Worm (Caenorhabditis elegans) whole organism, late embryonic: ENCODE results near the gene wrn-1.

Experiments
- C08G9.2 ChIP-seq: sonication (generic microtip); optimal IDR thresholded peaks from 2 replicates; lab custom pipeline; 2016; ENCODE audit warnings: mild to moderate bottlenecking, missing genetic modification characterization, moderate library complexity, missing compliant biosample characterization
- F13H6.1 ChIP-seq: sonication (generic microtip); optimal IDR thresholded peaks from 2 replicates; lab custom pipeline; 2016; ENCODE audit warnings: missing genetic modification characterization, missing compliant biosample characterization
- K09A11.1 ChIP-seq: sonication (generic microtip); optimal IDR thresholded peaks from 2 replicates; lab custom pipeline; 2017; ENCODE audit warnings: antibody characterized with exemption, mild to moderate bottlenecking, missing genetic modification characterization, missing compliant biosample characterization; ENCODE audit not compliant: insufficient read depth
- Y22D7AL.16 ChIP-seq: sonication (generic microtip); optimal IDR thresholded peaks from 2 replicates; lab custom pipeline; 2016; ENCODE audit warnings: missing genetic modification characterization, missing compliant biosample characterization
- ahr-1 ChIP-seq: sonication (generic microtip); optimal IDR thresholded peaks from 2 replicates; lab custom pipeline; 2016; ENCODE audit warnings: missing genetic modification characterization, missing compliant biosample characterization
- ceh-14 ChIP-seq: sonication (generic microtip); optimal IDR thresholded peaks from 2 replicates; lab custom pipeline; 2016; ENCODE audit warnings: missing genotype, missing genetic modification characterization, missing compliant biosample characterization
- ceh-22 ChIP-seq: sonication (generic microtip); optimal IDR thresholded peaks from 2 replicates; lab custom pipeline; 2017; ENCODE audit warnings: missing biosample characterization, missing genetic modification characterization
- ceh-24 ChIP-seq: sonication (generic microtip); optimal IDR thresholded peaks from 2 replicates; lab custom pipeline; 2016; ENCODE audit warnings: mild to moderate bottlenecking, missing genetic modification characterization, missing compliant biosample characterization
- ceh-31 ChIP-seq: sonication (generic microtip); optimal IDR thresholded peaks from 2 replicates; lab custom pipeline; 2016; ENCODE audit warnings: missing genetic modification characterization, missing compliant biosample characterization
- ceh-45 ChIP-seq: fragments of 200-800 bp; sonication (Bioruptor generic); IDR thresholded peaks from 2 replicates; pipeline ENCODE4 v1.3.6; 2022; ENCODE audit warnings: missing genetic modification reagents, missing genetic modification characterization, missing compliant biosample characterization
- ceh-6 ChIP-seq: fragments of 200-800 bp; sonication (Bioruptor generic); optimal IDR thresholded peaks from 2 replicates; lab custom pipeline; 2018; ENCODE audit warnings: mild to moderate bottlenecking, missing genetic modification characterization, missing compliant biosample characterization
- ceh-9 ChIP-seq: sonication (generic microtip); optimal IDR thresholded peaks from 2 replicates; lab custom pipeline; 2016; ENCODE audit warnings: mild to moderate bottlenecking, missing genetic modification characterization, inconsistent platforms, missing compliant biosample characterization
- dve-1 ChIP-seq: sonication (generic microtip); optimal IDR thresholded peaks from 2 replicates; lab custom pipeline; 2017; ENCODE audit warnings: antibody characterized with exemption, mild to moderate bottlenecking, missing genetic modification characterization, missing compliant biosample characterization
- elt-2 ChIP-seq: sonication (generic microtip); optimal IDR thresholded peaks from 2 replicates; lab custom pipeline; 2016; ENCODE audit warnings: missing genetic modification reagents, missing genetic modification characterization, missing compliant biosample characterization
- ets-4 ChIP-seq: sonication (generic microtip); optimal IDR thresholded peaks from 2 replicates; lab custom pipeline; 2016; ENCODE audit warnings: missing genetic modification characterization, missing compliant biosample characterization
- eyg-1 ChIP-seq: sonication (generic microtip); optimal IDR thresholded peaks from 2 replicates; lab custom pipeline; 2016; ENCODE audit warnings: missing genotype, missing genetic modification characterization, missing compliant biosample characterization
- fax-1 ChIP-seq: sonication (generic microtip); optimal IDR thresholded peaks from 2 replicates; lab custom pipeline; 2016; ENCODE audit warnings: missing genotype, missing genetic modification characterization, missing compliant biosample characterization
- fkh-10 ChIP-seq: fragments of 150-350 bp; optimal IDR thresholded peaks from 2 replicates; lab custom pipeline; 2014; ENCODE audit warnings: missing biosample characterization, missing genetic modification reagents, missing genetic modification characterization
- fkh-6 ChIP-seq: sonication (generic microtip); optimal IDR thresholded peaks from 2 replicates; lab custom pipeline; 2016; ENCODE audit warnings: missing genetic modification characterization, missing compliant biosample characterization
- gmeb-2 ChIP-seq: sonication (generic microtip); optimal IDR thresholded peaks from 2 replicates; lab custom pipeline; 2016; ENCODE audit warnings: missing genetic modification characterization, inconsistent platforms, missing compliant biosample characterization
- hlh-15 ChIP-seq: sonication (generic microtip); optimal IDR thresholded peaks from 2 replicates; lab custom pipeline; 2016; ENCODE audit warnings: missing genetic modification characterization, missing compliant biosample characterization
- hlh-30 ChIP-seq: sonication (generic microtip); optimal IDR thresholded peaks from 2 replicates; lab custom pipeline; 2017; ENCODE audit warnings: antibody characterized with exemption, missing genetic modification characterization, missing compliant biosample characterization; ENCODE audit not compliant: insufficient read depth
- hlh-6 ChIP-seq: sonication (generic microtip); optimal IDR thresholded peaks from 2 replicates; lab custom pipeline; 2016; ENCODE audit warnings: missing genotype, missing genetic modification characterization, missing compliant biosample characterization
- hlh-8 ChIP-seq: sonication (generic microtip); optimal IDR thresholded peaks from 2 replicates; lab custom pipeline; 2016; ENCODE audit warnings: missing genotype, missing genetic modification characterization, missing compliant biosample characterization
- lin-11 ChIP-seq: fragments of 200-800 bp; sonication (Bioruptor generic); optimal IDR thresholded peaks from 2 replicates; lab custom pipeline; 2018; ENCODE audit warnings: mild to moderate bottlenecking, missing genetic modification characterization, missing compliant biosample characterization
- madf-2 ChIP-seq: sonication (generic microtip); optimal IDR thresholded peaks from 2 replicates; lab custom pipeline; 2017; ENCODE audit warnings: missing genetic modification characterization, missing compliant biosample characterization
- nhr-11 ChIP-seq: fragments of 150-350 bp; optimal IDR thresholded peaks from 2 replicates; lab custom pipeline; 2014; ENCODE audit warnings: missing biosample characterization, missing genetic modification characterization
- pag-3 ChIP-seq: sonication (generic microtip); optimal IDR thresholded peaks from 2 replicates; lab custom pipeline; 2016; ENCODE audit warnings: missing compliant biosample characterization, missing genetic modification characterization, borderline replicate concordance
- pha-2 ChIP-seq: sonication (generic microtip); optimal IDR thresholded peaks from 2 replicates; lab custom pipeline; 2017; ENCODE audit warnings: mild to moderate bottlenecking, missing genetic modification characterization, missing compliant biosample characterization
- pqm-1 ChIP-seq: sonication (generic microtip); optimal IDR thresholded peaks from 2 replicates; lab custom pipeline; 2016; ENCODE audit warnings: missing genetic modification characterization, missing compliant biosample characterization
- pros-1 ChIP-seq: fragments of 150-350 bp; optimal IDR thresholded peaks from 2 replicates; lab custom pipeline; 2014; ENCODE audit warnings: missing biosample characterization, missing genetic modification reagents, missing genetic modification characterization
- ref-2 ChIP-seq: sonication (generic microtip); optimal IDR thresholded peaks from 2 replicates; lab custom pipeline; 2016; ENCODE audit warnings: missing genetic modification characterization, missing compliant biosample characterization
- rnt-1 ChIP-seq: sonication (generic microtip); optimal IDR thresholded peaks from 2 replicates; lab custom pipeline; 2016; ENCODE audit warnings: missing genetic modification characterization, missing compliant biosample characterization
- sdc-2 ChIP-seq: sonication (generic microtip); optimal IDR thresholded peaks from 2 replicates; lab custom pipeline; 2016; ENCODE audit warnings: missing genotype, missing genetic modification characterization, missing compliant biosample characterization
- sox-2 ChIP-seq: fragments of 200-800 bp; sonication (Bioruptor generic); IDR thresholded peaks from 2 replicates; pipeline ENCODE4 v1.3.6; 2022; ENCODE audit warnings: missing genetic modification reagents, missing genetic modification characterization, missing compliant biosample characterization
- sox-4 ChIP-seq: sonication (generic microtip); optimal IDR thresholded peaks from 2 replicates; lab custom pipeline; 2017; ENCODE audit warnings: mild to moderate bottlenecking, missing genetic modification characterization, inconsistent platforms, missing compliant biosample characterization
- syd-9 ChIP-seq: sonication (generic microtip); optimal IDR thresholded peaks from 2 replicates; lab custom pipeline; 2016; ENCODE audit warnings: mild to moderate bottlenecking, missing genetic modification characterization, moderate library complexity, missing compliant biosample characterization
- ttx-3 ChIP-seq: sonication (generic microtip); optimal IDR thresholded peaks from 2 replicates; lab custom pipeline; 2016; ENCODE audit warnings: missing genetic modification reagents, missing genetic modification characterization, missing compliant biosample characterization
- unc-86 ChIP-seq: sonication (generic microtip); optimal IDR thresholded peaks from 2 replicates; lab custom pipeline; 2016; ENCODE audit warnings: missing genetic modification characterization, missing compliant biosample characterization
- zip-5 ChIP-seq: sonication (generic microtip); optimal IDR thresholded peaks from 2 replicates; lab custom pipeline; 2016; ENCODE audit warnings: missing genetic modification characterization, missing compliant biosample characterization
- ztf-16 ChIP-seq: sonication (generic microtip); optimal IDR thresholded peaks from 2 replicates; lab custom pipeline; 2017; ENCODE audit warnings: missing genetic modification characterization, missing compliant biosample characterization

Gene wrn-1

DNA sequence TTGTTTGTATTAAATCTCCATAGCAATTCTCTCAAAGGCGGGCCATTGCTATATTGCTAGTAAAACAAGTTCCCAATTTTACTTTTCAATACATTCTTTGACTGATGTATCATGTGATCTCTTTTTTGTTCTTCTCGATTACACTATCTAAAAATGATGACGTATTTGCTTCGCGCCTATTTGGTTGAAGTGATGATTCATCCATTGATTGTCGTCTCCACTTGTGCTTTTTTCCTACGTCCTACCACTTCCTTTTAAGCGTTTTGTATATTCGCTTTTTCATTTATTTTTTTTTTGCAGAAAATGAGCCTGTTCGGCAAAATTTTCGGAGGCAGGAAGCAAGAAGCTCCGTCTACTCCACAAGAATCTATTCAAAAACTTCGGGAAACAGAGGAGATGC, 34.6 kb downstream of the wrn-1 start, which contains the start of gene vps-32.1:
TSS of gene vps-32.1 (plus strand) at position 301 of the 400 bp plus-strand sequence.
- TF ChIP-seq K09A11.1 (no peak), unc-86 (no peak), ceh-22 (tag; lab: Kevin White, UChicago) (no peak), hlh-30 (tag; lab: Kevin White, UChicago) (no peak), sdc-2 (no peak), elt-2 (no peak), pha-2 (tag; lab: Kevin White, UChicago) (no peak), dve-1 (tag; lab: Kevin White, UChicago) (no peak), pag-3 (tag; lab: Kevin White, UChicago) (no peak), hlh-15 (tag; lab: Kevin White, UChicago) (no peak), ref-2 (tag; lab: Kevin White, UChicago) (no peak), sox-2 (no peak), F13H6.1 (no peak), madf-2 (no peak), nhr-11 (tag; lab: Kevin White, UChicago) (no peak), ztf-16 (tag; lab: Kevin White, UChicago) (no peak), ets-4 (no peak), pros-1 (tag; lab: Kevin White, UChicago) (no peak), fkh-6 (tag; lab: Kevin White, UChicago) (no peak)

ce11 chrII:6591000-6591399, 36.2 kb downstream of the wrn-1 start:
- TF ChIP-seq ceh-9 (tag; lab: Kevin White, UChicago) (no peak), fkh-10 (GFP tag; lab: Kevin White, UChicago) (no peak), madf-2 (no peak), hlh-8 (no peak), Y22D7AL.16 (no peak), ztf-16 (tag; lab: Kevin White, UChicago) (no peak), gmeb-2 (tag; lab: Kevin White, UChicago) (no peak)

DNA sequence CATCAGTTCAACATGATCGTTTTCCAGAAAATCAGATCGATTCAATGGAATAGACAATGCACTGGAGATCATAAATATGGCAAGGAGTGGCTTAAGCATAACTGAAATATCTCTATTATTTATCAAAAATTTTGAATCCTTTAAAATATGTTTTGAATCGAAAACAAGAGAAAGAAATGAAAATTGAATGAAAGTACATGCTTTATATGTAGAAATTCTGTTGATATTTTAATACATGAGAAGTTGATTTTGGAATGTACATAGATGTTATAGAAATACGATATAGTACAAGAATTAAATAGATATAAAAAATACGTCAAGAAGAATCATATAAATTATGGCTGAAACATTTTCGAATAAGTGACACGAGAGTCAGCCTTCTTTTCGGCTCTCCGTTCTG, 37.5 kb downstream of the wrn-1 start, which contains the start of gene C56C10.9:
TSS of gene C56C10.9 (minus strand) at position 101 of the 400 bp plus-strand sequence.
- no peak for TF ChIP-seq sdc-2
- no peak for TF ChIP-seq ttx-3 (tag; lab: Kevin White, UChicago)
- TF ChIP-seq ahr-1 (tag; lab: Kevin White, UChicago), result no peak
- TF ChIP-seq ceh-14 (tag; lab: Kevin White, UChicago), result no peak
- no peak for TF ChIP-seq fax-1 (tag; lab: Kevin White, UChicago)
- TF ChIP-seq ceh-9 (tag; lab: Kevin White, UChicago), result no peak
- TF ChIP-seq dve-1 (tag; lab: Kevin White, UChicago), result no peak
- TF ChIP-seq pha-2 (tag; lab: Kevin White, UChicago), result no peak
- no peak for TF ChIP-seq F13H6.1
- TF ChIP-seq syd-9 (tag; lab: Kevin White, UChicago), result no peak
- no peak for TF ChIP-seq ceh-24
- TF ChIP-seq ets-4, result no peak
- no peak for TF ChIP-seq hlh-30 (tag; lab: Kevin White, UChicago)
- no peak for TF ChIP-seq K09A11.1
- TF ChIP-seq pqm-1 (tag; lab: Kevin White, UChicago), result no peak
- TF ChIP-seq eyg-1, result no peak
- no peak for TF ChIP-seq sox-4 (tag; lab: Kevin White, UChicago)
- TF ChIP-seq ceh-45, result no peak

- TF ChIP-seq fax-1 (tag; lab: Kevin White, UChicago) (no peak), eyg-1 (no peak), ztf-16 (tag; lab: Kevin White, UChicago) (no peak), fkh-10 (GFP tag; lab: Kevin White, UChicago) (no peak), madf-2 (no peak), lin-11 (tag; lab: Kevin White, UChicago) (no peak), C08G9.2 (no peak), rnt-1 (no peak), hlh-30 (tag; lab: Kevin White, UChicago) (no peak), ceh-24 (no peak), pha-2 (tag; lab: Kevin White, UChicago) (no peak), syd-9 (tag; lab: Kevin White, UChicago) (no peak), hlh-6 (tag; lab: Kevin White, UChicago) (no peak), fkh-6 (tag; lab: Kevin White, UChicago) (no peak), zip-5 (tag; lab: Kevin White, UChicago) (no peak), ceh-6 (no peak), Y22D7AL.16 (no peak), ceh-31 (tag; lab: Kevin White, UChicago) (no peak)
Observed at ce11 chrII:6594151-6594550, 39.4 kb downstream of the wrn-1 start, which contains the start of gene aipr-1. Gene aipr-1, minus strand, starts transcription at chrII:6594251.
